Worm (Caenorhabditis elegans) whole organism, L1 larva: ENCODE data around the gene lin-49.
A peak's percentile ranks its signal among the peaks of the same experiment; 100 is the strongest.

Source experiments
- C34B4.2 ChIP-seq: sonication (generic microtip); optimal IDR thresholded peaks from 2 replicates; lab custom pipeline; 2017; ENCODE audit warnings: mild to moderate bottlenecking, missing genetic modification characterization, missing compliant biosample characterization
- F16B12.6 ChIP-seq: fragments of 150-350 bp; optimal IDR thresholded peaks from 2 replicates; lab custom pipeline; 2014; ENCODE audit warnings: missing biosample characterization, missing genetic modification characterization
- ama-1 ChIP-seq: fragments of 150-350 bp; optimal IDR thresholded peaks from 2 replicates; lab custom pipeline; 2014
- ceh-8 ChIP-seq: fragments of 200-800 bp; sonication (Bioruptor generic); optimal IDR thresholded peaks from 2 replicates; lab custom pipeline; 2018; ENCODE audit warnings: mild to moderate bottlenecking, missing genetic modification characterization, moderate library complexity, missing compliant biosample characterization
- ceh-88 ChIP-seq: fragments of 200-800 bp; sonication (Bioruptor generic); IDR thresholded peaks from 2 replicates; pipeline ENCODE4 v1.3.6; 2022; ENCODE audit warnings: missing genetic modification characterization, missing compliant biosample characterization
- ceh-90 ChIP-seq: sonication (generic microtip); optimal IDR thresholded peaks from 2 replicates; lab custom pipeline; 2016; ENCODE audit warnings: missing genetic modification characterization, missing compliant biosample characterization
- ces-1 ChIP-seq: fragments of 150-350 bp; optimal IDR thresholded peaks from 2 replicates; lab custom pipeline; 2014; ENCODE audit warnings: missing biosample characterization, missing genetic modification reagents, missing genetic modification characterization
- dpl-1 ChIP-seq, 3 experiments: fragments of 150-350 bp in 2 of 3; sonication (generic microtip) in 1 of 3; optimal IDR thresholded peaks; 2 replicates each; lab custom pipeline; 2014 to 2017; ENCODE audit warnings: missing biosample characterization in 3 of 3, missing genetic modification characterization in 3 of 3, missing genetic modification reagents in 3 of 3
- dsc-1 ChIP-seq: sonication (generic microtip); optimal IDR thresholded peaks from 2 replicates; lab custom pipeline; 2016; ENCODE audit warnings: mild to moderate bottlenecking, missing genetic modification characterization, missing compliant biosample characterization
- efl-1 ChIP-seq, 4 experiments: fragments of 150-350 bp; optimal IDR thresholded peaks in 3 of 4; peaks in 1 of 4; 1 replicate in 1 of 4; 2 replicates in 3 of 4; lab custom pipeline; 2014; ENCODE audit warnings: missing biosample characterization in 2 of 4, missing genetic modification characterization in 2 of 4, missing genetic modification reagents in 2 of 4
- efl-3 ChIP-seq: fragments of 200-800 bp; sonication (Bioruptor generic); optimal IDR thresholded peaks from 2 replicates; lab custom pipeline; 2018; ENCODE audit warnings: mild to moderate bottlenecking, missing genetic modification characterization, missing compliant biosample characterization
- egl-13 ChIP-seq: sonication (generic microtip); optimal IDR thresholded peaks from 2 replicates; lab custom pipeline; 2016; ENCODE audit warnings: missing genotype, missing genetic modification reagents, missing genetic modification characterization, missing compliant biosample characterization
- fkh-10 ChIP-seq: sonication (generic microtip); optimal IDR thresholded peaks from 2 replicates; lab custom pipeline; 2017; ENCODE audit warnings: missing biosample characterization, missing genetic modification reagents, missing genetic modification characterization
- fkh-8 ChIP-seq: sonication (generic microtip); optimal IDR thresholded peaks from 2 replicates; lab custom pipeline; 2016; ENCODE audit warnings: mild to moderate bottlenecking, missing genetic modification characterization, missing compliant biosample characterization
- irx-1 ChIP-seq: sonication (generic microtip); optimal IDR thresholded peaks from 2 replicates; lab custom pipeline; 2016; ENCODE audit warnings: missing genetic modification characterization, missing compliant biosample characterization
- lin-13 ChIP-seq: fragments of 150-350 bp; optimal IDR thresholded peaks from 2 replicates; lab custom pipeline; 2014; ENCODE audit warnings: missing biosample characterization, missing genetic modification reagents, missing genetic modification characterization
- lin-35 ChIP-seq, 2 experiments: fragments of 150-350 bp; optimal IDR thresholded peaks; 2 replicates each; lab custom pipeline; 2014; ENCODE audit warnings: missing biosample characterization in 2 of 2, missing genetic modification characterization in 2 of 2, missing genetic modification reagents in 2 of 2
- lin-39 ChIP-seq: fragments of 150-350 bp; optimal IDR thresholded peaks from 2 replicates; lab custom pipeline; 2014; ENCODE audit warnings: missing biosample characterization, missing genetic modification reagents, missing genetic modification characterization
- mab-9 ChIP-seq: fragments of 200-800 bp; sonication (Bioruptor generic); IDR thresholded peaks from 2 replicates; pipeline ENCODE4 v1.3.6; 2022; ENCODE audit warnings: missing genetic modification reagents, missing genetic modification characterization, missing compliant biosample characterization
- mep-1 ChIP-seq: fragments of 150-350 bp; optimal IDR thresholded peaks from 2 replicates; lab custom pipeline; 2014; ENCODE audit warnings: missing biosample characterization, missing genetic modification characterization
- nhr-11 ChIP-seq: fragments of 150-350 bp; optimal IDR thresholded peaks from 2 replicates; lab custom pipeline; 2014; ENCODE audit warnings: missing biosample characterization, missing genetic modification characterization
- nhr-12 ChIP-seq: sonication (generic microtip); optimal IDR thresholded peaks from 2 replicates; lab custom pipeline; 2017; ENCODE audit warnings: missing biosample characterization, missing genetic modification characterization
- nhr-19 ChIP-seq: fragments of 200-800 bp; sonication (Bioruptor generic); conservative IDR thresholded peaks from 2 replicates; pipeline ENCODE4 v1.3.6; 2022; ENCODE audit warnings: missing genetic modification characterization, missing compliant biosample characterization
- nhr-71 ChIP-seq: sonication (generic microtip); optimal IDR thresholded peaks from 2 replicates; lab custom pipeline; 2016; ENCODE audit warnings: mild to moderate bottlenecking, missing genetic modification characterization, moderate library complexity, missing compliant biosample characterization
- nhr-76 ChIP-seq: sonication (generic microtip); optimal IDR thresholded peaks from 2 replicates; lab custom pipeline; 2017; ENCODE audit warnings: missing biosample characterization, missing genetic modification characterization
- nhr-77 ChIP-seq: fragments of 150-350 bp; optimal IDR thresholded peaks from 2 replicates; lab custom pipeline; 2014; ENCODE audit warnings: missing biosample characterization, missing genetic modification characterization
- nhr-85 ChIP-seq: sonication (generic microtip); peaks from one replicate; lab custom pipeline; 2016; ENCODE audit warnings: missing genetic modification characterization, inconsistent platforms, missing compliant biosample characterization
- pag-3 ChIP-seq: sonication (generic microtip); optimal IDR thresholded peaks from 2 replicates; lab custom pipeline; 2017; ENCODE audit warnings: missing genetic modification characterization, mild to moderate bottlenecking, missing compliant biosample characterization, antibody characterized with exemption, borderline replicate concordance; ENCODE audit not compliant: insufficient read depth
- pax-3 ChIP-seq: fragments of 200-800 bp; sonication (Bioruptor generic); optimal IDR thresholded peaks from 2 replicates; lab custom pipeline; 2018; ENCODE audit warnings: mild to moderate bottlenecking, missing genetic modification characterization, moderate library complexity, missing compliant biosample characterization
- pqm-1 ChIP-seq: sonication (generic microtip); optimal IDR thresholded peaks from 3 replicates; lab custom pipeline; 2017; ENCODE audit warnings: missing biosample characterization, missing genetic modification characterization
- snpc-4 ChIP-seq: fragments of 150-350 bp; optimal IDR thresholded peaks from 2 replicates; lab custom pipeline; 2014; ENCODE audit warnings: missing biosample characterization, missing genetic modification characterization
- sox-4 ChIP-seq: sonication (generic microtip); optimal IDR thresholded peaks from 2 replicates; lab custom pipeline; 2016; ENCODE audit warnings: missing genetic modification characterization, missing compliant biosample characterization
- tbx-2 ChIP-seq: sonication (generic microtip); optimal IDR thresholded peaks from 2 replicates; lab custom pipeline; 2016; ENCODE audit warnings: missing genetic modification characterization, missing compliant biosample characterization
- unc-86 ChIP-seq: sonication (generic microtip); optimal IDR thresholded peaks from 2 replicates; lab custom pipeline; 2016; ENCODE audit warnings: missing genetic modification characterization, missing compliant biosample characterization

lin-49 gene

ce11 chrIV:8629609-8630052 is 9.1 kb downstream of the lin-49 start (continued):
- TF ChIP-seq dpl-1 (GFP tag; optimal IDR thresholded peaks at IDR 0.05; lab: Kevin White, UChicago) (peak in 1 of 3 experiments; percentile 4), lin-35 (GFP tag; optimal IDR thresholded peaks at IDR 0.05; lab: Kevin White, UChicago) (peak in 1 of 2 experiments; percentile 7), tbx-2 (tag; lab: Kevin White, UChicago) (peak; percentile 74), egl-13 (tag; lab: Kevin White, UChicago) (no peak)

- TF ChIP-seq nhr-11 (tag; lab: Kevin White, UChicago) (peak; percentile 13), dpl-1 (GFP tag; optimal IDR thresholded peaks at IDR 0.05; lab: Kevin White, UChicago) (no peak), fkh-10 (GFP tag; lab: Kevin White, UChicago) (no peak), nhr-71 (tag; lab: Kevin White, UChicago) (peak; percentile 43), sox-4 (tag; lab: Kevin White, UChicago) (no peak), pax-3 (tag; lab: Kevin White, UChicago) (no peak), ceh-88 (no peak), dsc-1 (tag; lab: Kevin White, UChicago) (peak; percentile 54), ceh-8 (GFP tag; lab: Kevin White, UChicago) (peak; percentile 70), fkh-8 (tag; lab: Kevin White, UChicago) (peak; percentile 16)
These were observed 9.8 kb downstream of the lin-49 start for ce11 chrIV:8630243-8630642.

- TF ChIP-seq lin-39 (tag; lab: Kevin White, UChicago) (no peak), pag-3 (tag; lab: Kevin White, UChicago) (no peak), nhr-77 (no peak)
These were observed 10.6 kb downstream of the lin-49 start, which contains the start of gene dgk-4 for ce11 chrIV:8631033-8631432. TSS of gene dgk-4 (plus strand) at chrIV:8631333.

ce11 chrIV:8638761-8639160 is 18.3 kb downstream of the lin-49 start, which contains the start of gene F42A9.9:
TSS of gene F42A9.9 (minus strand) at chrIV:8638861.
- TF ChIP-seq ceh-8 (GFP tag; lab: Kevin White, UChicago) (no peak), ama-1 (no peak), nhr-85 (tag; lab: Kevin White, UChicago) (no peak), fkh-8 (tag; lab: Kevin White, UChicago) (no peak), mep-1 (tag; lab: Kevin White, UChicago) (no peak), C34B4.2 (tag; lab: Kevin White, UChicago) (no peak)

- TF ChIP-seq efl-3 (no peak), efl-1 (optimal IDR thresholded peaks at IDR 0.05; lab: Kevin White, UChicago) (no peak), efl-1 (GFP tag; optimal IDR thresholded peaks at IDR 0.05 in 1 of 2; lab: Kevin White, UChicago) (no peak), nhr-77 (no peak), nhr-85 (tag; lab: Kevin White, UChicago) (no peak), ceh-90 (tag; lab: Kevin White, UChicago) (no peak), pag-3 (tag; lab: Kevin White, UChicago) (no peak), fkh-8 (tag; lab: Kevin White, UChicago) (no peak), ama-1 (no peak), unc-86 (tag; lab: Kevin White, UChicago) (no peak), F16B12.6 (tag; lab: Kevin White, UChicago) (no peak), nhr-12 (tag; lab: Kevin White, UChicago) (no peak), nhr-76 (tag; lab: Kevin White, UChicago) (no peak), ces-1 (GFP tag; lab: Kevin White, UChicago) (no peak), irx-1 (no peak), mab-9 (no peak), pqm-1 (tag; lab: Kevin White, UChicago) (no peak), nhr-19 (no peak), snpc-4 (tag; lab: Kevin White, UChicago) (no peak), ceh-88 (no peak), lin-13 (GFP tag; lab: Kevin White, UChicago) (no peak)
These were observed 23.9 kb downstream of the lin-49 start, which contains the start of gene C49C8.3 for ce11 chrIV:8644432-8644831. TSS of gene C49C8.3 (plus strand) at chrIV:8644732.
